Worm (Caenorhabditis elegans) whole organism, midembryonic: ENCODE measurements around the gene srbc-3.

Experiments used
- cog-1 ChIP-seq: sonication (generic microtip); optimal IDR thresholded peaks from 2 replicates; lab custom pipeline; 2016; ENCODE audit warnings: missing genetic modification characterization, missing compliant biosample characterization
- flt-1 ChIP-seq: fragments of 200-800 bp; sonication (Bioruptor generic); IDR thresholded peaks from 2 replicates; pipeline ENCODE4 v1.3.6; 2022; ENCODE audit warnings: missing genetic modification characterization, missing compliant biosample characterization
- klf-2 ChIP-seq: fragments of 200-800 bp; sonication (Bioruptor generic); conservative IDR thresholded peaks from 2 replicates; pipeline ENCODE4 v1.3.6; 2022; ENCODE audit warnings: missing genetic modification reagents, missing genetic modification characterization, missing compliant biosample characterization
- ref-1 ChIP-seq: fragments of 200-800 bp; sonication (Bioruptor generic); conservative IDR thresholded peaks from 2 replicates; pipeline ENCODE4 v1.3.6; 2022; ENCODE audit warnings: missing genetic modification reagents, missing genetic modification characterization, missing compliant biosample characterization
- tab-1 ChIP-seq: fragments of 200-800 bp; sonication (Bioruptor generic); IDR thresholded peaks from 2 replicates; pipeline ENCODE4 v1.3.6; 2022; ENCODE audit warnings: missing genetic modification characterization, missing compliant biosample characterization
- ztf-23 ChIP-seq: fragments of 200-800 bp; sonication (Bioruptor generic); IDR thresholded peaks from 2 replicates; pipeline ENCODE4 v1.3.6; 2022; ENCODE audit warnings: missing genetic modification reagents, missing genetic modification characterization, missing compliant biosample characterization
- ztf-29 ChIP-seq: fragments of 200-800 bp; sonication (Bioruptor generic); IDR thresholded peaks from 2 replicates; pipeline ENCODE4 v1.3.6; 2022; ENCODE audit warnings: missing genetic modification reagents, missing genetic modification characterization, missing compliant biosample characterization

ce11 chrV:3301898-3302297 lies 6.4 kb upstream of the srbc-3 start, which contains the start of gene srbc-1:
- TF ChIP-seq ztf-23 (GFP tag; lab: Robert Waterston, UW) (no peak), tab-1 (GFP tag; lab: Robert Waterston, UW) (no peak), klf-2 (no peak), ref-1 (no peak), flt-1 (GFP tag; lab: Robert Waterston, UW) (no peak), cog-1 (tag; lab: Kevin White, UChicago) (no peak), ztf-29 (no peak)
